Fruit fly (Drosophila melanogaster): ENCODE results near the gene mRpL32.

Gene mRpL32

dm6 chr3R:31223971-31224860, 28.5 kb upstream of the mRpL32 start:
- TF ChIP-seq CG8478 (optimal IDR thresholded peaks at IDR 0.05) = no peak
- TF ChIP-seq CTCF (optimal IDR thresholded peaks at IDR 0.05) = no peak

DNA sequence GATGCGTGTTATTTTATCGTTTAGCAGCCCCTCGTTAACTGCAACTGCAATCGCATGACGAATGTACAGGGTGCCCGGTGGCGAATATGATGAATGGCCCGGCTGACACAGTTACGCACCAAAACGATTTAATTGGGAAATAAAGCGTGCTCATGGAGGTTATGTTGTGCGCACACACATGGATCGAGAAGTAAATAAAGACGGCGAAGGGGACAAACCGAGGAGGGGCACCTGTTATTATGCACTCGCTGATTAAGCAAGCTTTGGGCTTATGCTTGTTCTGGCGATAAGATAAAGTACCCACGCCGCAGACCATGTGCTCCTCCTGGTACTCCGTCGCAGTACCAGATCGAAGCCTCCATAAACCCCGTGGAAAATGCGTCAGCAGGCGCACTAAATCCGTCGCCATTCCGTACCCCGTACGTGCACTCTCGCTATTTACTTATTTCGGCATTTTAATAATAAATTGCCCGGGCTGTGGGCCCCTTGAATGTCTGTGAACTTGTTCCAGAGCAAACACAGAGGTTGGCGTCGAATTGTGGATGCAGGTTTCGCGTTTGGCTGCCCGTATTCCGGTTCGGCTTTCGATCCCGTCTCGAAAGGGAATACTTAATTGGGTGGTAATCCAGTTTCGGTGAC, 27.5 kb upstream of the mRpL32 start:
- TF ChIP-seq CG8478 (optimal IDR thresholded peaks at IDR 0.05) (no peak), CTCF (optimal IDR thresholded peaks at IDR 0.05) (no peak)

- TF ChIP-seq CTCF (optimal IDR thresholded peaks at IDR 0.05) (peak in 1 of 2 experiments; percentile 9), CG8478 (optimal IDR thresholded peaks at IDR 0.05) (no peak)
Measured at dm6 chr3R:31231134-31231533, 21.5 kb upstream of the mRpL32 start.

dm6 chr3R:31232236-31232635, 20.4 kb upstream of the mRpL32 start, which contains the start of gene CG15563:
Gene CG15563 (minus strand): TSS chr3R:31232336.
- TF ChIP-seq CG8478 (optimal IDR thresholded peaks at IDR 0.05) = no peak
- no peak for TF ChIP-seq CTCF (optimal IDR thresholded peaks at IDR 0.05)

DNA sequence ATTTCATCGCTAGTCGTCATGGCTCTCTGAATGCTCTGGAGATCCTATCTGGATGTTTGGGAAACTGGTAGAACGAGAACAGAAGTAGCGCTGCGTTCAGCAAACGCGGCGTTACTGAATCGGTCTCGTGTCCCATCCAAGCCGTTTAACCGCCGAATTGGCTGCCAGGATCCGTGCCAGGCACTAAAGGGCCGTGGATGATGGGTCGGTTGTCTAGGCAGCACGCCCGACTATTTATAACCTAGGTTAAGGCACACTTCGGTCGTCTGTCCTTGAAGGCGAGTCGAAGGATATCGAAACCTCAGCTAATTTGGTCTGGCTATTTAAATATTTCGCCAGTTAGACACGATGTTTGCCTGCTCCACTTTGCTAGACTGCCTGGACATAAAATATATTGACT, 17.4 kb upstream of the mRpL32 start, which contains the start of gene CG15564:
TSS of gene CG15564 (minus strand) at position 101 of the 400 bp plus-strand sequence.
- TF ChIP-seq CTCF (optimal IDR thresholded peaks at IDR 0.05) (no peak), CG8478 (optimal IDR thresholded peaks at IDR 0.05) (no peak)

dm6 chr3R:31240023-31240422, 12.6 kb upstream of the mRpL32 start:
- TF ChIP-seq CTCF (optimal IDR thresholded peaks at IDR 0.05) = no peak
- TF ChIP-seq CG8478 (optimal IDR thresholded peaks at IDR 0.05) = no peak

- TF ChIP-seq CTCF (optimal IDR thresholded peaks at IDR 0.05) (no peak), CG8478 (optimal IDR thresholded peaks at IDR 0.05) (no peak)
Measured at dm6 chr3R:31241109-31241508, 11.6 kb upstream of the mRpL32 start.

DNA sequence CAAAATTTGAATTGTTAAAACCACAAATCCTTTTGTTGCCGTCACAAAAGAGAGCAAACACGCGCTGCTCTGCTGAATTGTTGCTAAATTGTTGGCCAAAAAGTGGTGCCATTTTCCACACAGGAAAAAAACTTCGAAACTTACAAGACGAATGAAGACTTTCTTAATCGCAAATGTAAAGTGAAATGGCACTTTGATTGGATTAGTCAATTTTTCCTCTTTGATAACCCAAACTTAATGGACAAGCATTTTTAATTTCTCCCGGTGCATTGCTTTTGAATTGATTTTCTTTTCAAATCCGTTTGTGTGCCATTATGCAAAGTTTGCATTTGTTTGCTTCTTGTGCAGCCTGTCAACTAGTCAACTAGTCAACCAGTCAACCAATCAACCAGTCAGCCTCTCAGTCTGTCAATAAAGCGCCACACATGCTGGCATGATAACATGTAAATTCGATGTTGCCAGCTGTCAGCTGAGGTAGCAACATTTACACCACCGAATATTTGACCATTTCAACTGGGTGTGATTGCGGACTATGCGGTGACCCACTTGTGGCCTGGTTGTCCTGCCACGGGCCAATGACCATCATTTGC, 9.5 kb upstream of the mRpL32 start:
- no peak for TF ChIP-seq CG8478 (optimal IDR thresholded peaks at IDR 0.05)
- TF ChIP-seq CTCF (optimal IDR thresholded peaks at IDR 0.05) = no peak

DNA sequence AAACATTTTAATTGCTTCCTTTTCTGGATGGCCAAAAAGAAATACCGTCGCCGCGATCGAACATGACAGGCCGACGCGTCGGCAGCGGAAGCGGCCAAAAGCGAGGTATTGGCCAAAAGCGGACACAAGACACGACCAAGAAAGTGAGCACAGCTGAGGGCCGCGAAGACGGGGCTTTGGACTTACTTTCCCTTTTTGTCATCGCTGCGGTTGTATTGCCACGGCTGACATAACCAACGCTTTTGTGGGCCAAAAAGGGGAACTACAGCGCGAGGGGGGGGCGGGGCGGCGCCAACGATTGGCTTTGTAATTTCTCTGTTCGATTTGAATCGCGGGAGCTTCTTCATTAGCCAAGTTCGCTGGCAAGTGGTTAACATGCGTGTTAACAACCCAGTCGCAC, 6.9 kb upstream of the mRpL32 start:
- TF ChIP-seq CG8478 (optimal IDR thresholded peaks at IDR 0.05) (no peak), CTCF (optimal IDR thresholded peaks at IDR 0.05) (no peak)

dm6 chr3R:31247281-31247995, 5.2 kb upstream of the mRpL32 start:
- TF ChIP-seq CG8478 (optimal IDR thresholded peaks at IDR 0.05) = no peak
- TF ChIP-seq CTCF (optimal IDR thresholded peaks at IDR 0.05) = no peak

DNA sequence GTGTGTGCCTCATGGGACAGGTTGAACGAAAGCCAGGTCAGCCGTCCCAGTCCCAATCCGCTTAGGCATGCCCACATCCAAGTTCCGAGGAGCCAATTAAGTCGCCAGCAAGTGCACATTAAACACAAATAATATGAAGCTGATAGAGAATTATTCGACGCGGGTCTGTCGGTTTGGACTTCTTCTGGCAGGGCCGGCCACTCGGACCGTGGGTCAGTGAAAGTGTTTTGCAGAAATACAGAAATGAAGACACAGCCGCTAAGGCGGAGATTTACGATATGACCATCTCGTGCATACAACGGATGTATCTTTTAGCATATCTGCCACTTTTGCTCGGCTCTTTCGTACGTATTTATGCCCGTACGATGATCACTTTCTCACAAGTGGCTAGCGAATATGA, 4.4 kb upstream of the mRpL32 start:
- no peak for TF ChIP-seq CG8478 (optimal IDR thresholded peaks at IDR 0.05)
- no peak for TF ChIP-seq CTCF (optimal IDR thresholded peaks at IDR 0.05)

DNA sequence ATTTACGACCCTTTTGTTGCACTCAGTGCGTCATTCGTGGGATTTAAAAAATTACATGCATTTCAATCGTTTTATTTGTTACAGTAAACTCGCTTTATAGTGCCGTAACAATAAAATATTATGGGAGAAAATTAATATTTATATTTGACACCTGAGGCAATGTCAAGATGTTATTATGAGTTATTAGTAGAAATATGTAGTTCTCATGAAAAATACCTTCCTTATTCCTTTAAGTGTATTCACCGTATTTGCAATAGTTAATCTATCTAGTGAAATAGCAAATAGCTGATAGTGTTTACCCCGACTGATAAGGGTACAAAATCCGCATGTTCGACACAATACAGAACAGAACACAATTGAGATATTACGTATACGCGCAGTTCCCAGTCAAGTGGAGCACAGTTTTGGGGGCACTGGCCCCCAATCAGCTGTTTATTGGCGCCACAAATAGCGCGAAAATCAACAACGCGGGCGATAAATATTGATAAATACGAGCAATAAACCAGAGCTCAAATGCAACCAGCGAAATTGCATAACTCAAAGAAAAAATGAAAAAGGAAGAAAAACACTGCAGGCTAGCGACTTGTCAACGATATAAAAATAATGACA, 2.1 kb upstream of the mRpL32 start:
- no peak for TF ChIP-seq CG8478 (optimal IDR thresholded peaks at IDR 0.05)
- no peak for TF ChIP-seq CTCF (optimal IDR thresholded peaks at IDR 0.05)

- TF ChIP-seq CG8478 (optimal IDR thresholded peaks at IDR 0.05) (no peak), CTCF (optimal IDR thresholded peaks at IDR 0.05) (no peak)
Measured at dm6 chr3R:31251130-31251770, 1.4 kb upstream of the mRpL32 start.

dm6 chr3R:31254808-31255207, 2.1 kb downstream of the mRpL32 start, which contains the start of the genes CG1750 and spn-F:
Gene CG1750 (minus strand): TSS chr3R:31254900.
Gene spn-F (plus strand): TSS chr3R:31255127.
- TF ChIP-seq CTCF (optimal IDR thresholded peaks at IDR 0.05) = no peak
- TF ChIP-seq CG8478 (optimal IDR thresholded peaks at IDR 0.05) = no peak

All from S2 (cell line).